Fruit fly (Drosophila melanogaster) whole organism, prepupa: Measurements from ENCODE around the gene spen.

Source experiments
- Blimp-1 ChIP-seq: fragments of 200-800 bp; sonication (Bioruptor generic); optimal IDR thresholded peaks from 3 replicates; lab custom pipeline; 2017; ENCODE audit warnings: missing biosample characterization, missing genetic modification characterization, mild to moderate bottlenecking, moderate library complexity, missing genetic modification reagents
- CG16779 ChIP-seq: fragments of 200-800 bp; sonication (Bioruptor generic); optimal IDR thresholded peaks from 3 replicates; lab custom pipeline; 2017; ENCODE audit warnings: missing biosample characterization, mild to moderate bottlenecking, missing genetic modification characterization
- CG34406 ChIP-seq: fragments of 200-800 bp; sonication (Bioruptor generic); optimal IDR thresholded peaks from 3 replicates; lab custom pipeline; 2016; ENCODE audit warnings: missing biosample characterization, missing genetic modification characterization
- CG6854 ChIP-seq: fragments of 200-800 bp; sonication (Bioruptor generic); optimal IDR thresholded peaks from 2 replicates; lab custom pipeline; 2017; ENCODE audit warnings: missing biosample characterization, mild to moderate bottlenecking, missing genetic modification characterization
- Eip75B ChIP-seq: fragments of 200-800 bp; sonication (Bioruptor generic); optimal IDR thresholded peaks from 3 replicates; lab custom pipeline; 2016; ENCODE audit warnings: missing biosample characterization, missing genetic modification characterization
- Gug ChIP-seq: fragments of 200-800 bp; sonication (Bioruptor generic); IDR thresholded peaks from 2 replicates; pipeline ENCODE4 v1.3.6; 2022; ENCODE audit warnings: missing biosample characterization, missing genetic modification characterization
- Hr39 ChIP-seq: fragments of 200-800 bp; sonication (Bioruptor generic); optimal IDR thresholded peaks from 2 replicates; lab custom pipeline; 2016; ENCODE audit warnings: missing biosample characterization, missing genetic modification characterization
- acj6 ChIP-seq: fragments of 200-800 bp; sonication (Bioruptor generic); optimal IDR thresholded peaks from 3 replicates; lab custom pipeline; 2016; ENCODE audit warnings: missing biosample characterization, missing genetic modification characterization
- dsx ChIP-seq: fragments of 200-800 bp; optimal IDR thresholded peaks from 3 replicates; lab custom pipeline; 2019; ENCODE audit warnings: missing biosample characterization, mild to moderate bottlenecking, missing genetic modification characterization, moderate library complexity; ENCODE audit not compliant: poor library complexity, severe bottlenecking
- fkh ChIP-seq: fragments of 200-800 bp; sonication (Bioruptor generic); optimal IDR thresholded peaks from 3 replicates; lab custom pipeline; 2017; ENCODE audit warnings: missing biosample characterization, mild to moderate bottlenecking, missing genetic modification characterization, moderate library complexity
- net ChIP-seq: fragments of 200-800 bp; sonication (Bioruptor generic); optimal IDR thresholded peaks from 3 replicates; lab custom pipeline; 2016; ENCODE audit warnings: missing biosample characterization, missing genetic modification characterization
- pdm3 ChIP-seq: fragments of 200-800 bp; sonication (Bioruptor generic); optimal IDR thresholded peaks from 3 replicates; lab custom pipeline; 2016; ENCODE audit warnings: missing biosample characterization, missing genetic modification characterization
- ss ChIP-seq, 2 experiments: fragments of 200-800 bp; sonication (Bioruptor generic); optimal IDR thresholded peaks; 2 replicates in 1 of 2; 3 replicates in 1 of 2; lab custom pipeline; 2017 to 2018; ENCODE audit warnings: mild to moderate bottlenecking in 2 of 2, missing biosample characterization in 2 of 2, missing genetic modification characterization in 2 of 2, moderate library complexity in 1 of 2

- TF ChIP-seq Eip75B (GFP tag; lab: Kevin White, UChicago) (no peak), fkh (GFP tag; lab: Kevin White, UChicago) (no peak), CG6854 (GFP tag; lab: Kevin White, UChicago) (no peak), net (GFP tag; lab: Kevin White, UChicago) (no peak), CG16779 (tag; lab: Kevin White, UChicago) (no peak), Hr39 (GFP tag; lab: Kevin White, UChicago) (no peak), dsx (GFP tag; lab: Kevin White, UChicago) (no peak), Blimp-1 (no peak), CG34406 (GFP tag; lab: Kevin White, UChicago) (no peak), ss (GFP tag; optimal IDR thresholded peaks at IDR 0.05; lab: Kevin White, UChicago) (no peak), Gug (GFP tag; lab: Robert Waterston, UW) (no peak), acj6 (no peak), pdm3 (no peak)
Observed at dm6 chr2L:232187-232586, 73.4 kb downstream of the spen start, which contains the start of gene CG13693.
